3 worm cellular contexts compared by ENCODE assay signal in the genomic region with DNA sequence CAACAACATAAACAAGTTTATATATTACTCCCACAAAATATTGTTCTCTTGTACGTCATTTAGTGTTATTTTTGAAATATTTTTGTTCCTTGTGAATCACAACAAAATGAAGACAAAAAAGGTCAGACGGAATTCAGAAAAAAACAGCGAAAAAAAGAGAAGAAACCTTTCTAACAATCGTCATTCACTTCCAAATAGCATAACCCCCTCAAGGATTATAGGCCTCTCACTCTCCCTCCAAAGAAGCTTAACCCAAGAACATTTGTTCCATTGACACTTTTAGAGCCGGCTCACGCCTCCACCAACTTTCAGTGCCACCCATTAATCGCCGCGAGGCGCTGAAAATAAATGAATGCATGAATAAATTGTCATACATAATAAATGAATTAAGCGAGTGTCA.
TF ChIP-seq lines count a peak whose summit lies in the region.

No protein-coding gene starts in this region.

TF ChIP-seq in whole organism, L2 larva, 48 proteins besides CTCF, POLR2A, EP300 and RAD21:
- TF ChIP-seq nhr-237 (tag; optimal IDR thresholded peaks at IDR 0.05; lab: Kevin White, UChicago) (no peak), unc-55 (GFP tag; optimal IDR thresholded peaks at IDR 0.05; lab: Kevin White, UChicago) (peak; percentile 51), ztf-11 (tag; optimal IDR thresholded peaks at IDR 0.05; lab: Kevin White, UChicago) (no peak)
TF ChIP-seq in whole organism, L2 larva: peak in this region for 1.

TF ChIP-seq in whole organism, L3 larva, 47 proteins besides CTCF, POLR2A, EP300 and RAD21:
- TF ChIP-seq lin-39 (tag; optimal IDR thresholded peaks at IDR 0.05; lab: Kevin White, UChicago) (peak; percentile 24), R02D3.7 (tag; optimal IDR thresholded peaks at IDR 0.05; lab: Kevin White, UChicago) (no peak)

TF ChIP-seq in whole organism, L4 larva, 104 proteins besides CTCF, POLR2A, EP300 and RAD21:
- no peak for TF ChIP-seq unc-62 (GFP tag; optimal IDR thresholded peaks at IDR 0.05 in 1 of 2; lab: Kevin White, UChicago)
- no peak for TF ChIP-seq unc-62 (tag; optimal IDR thresholded peaks at IDR 0.05; lab: Kevin White, UChicago)
- TF ChIP-seq ceh-44 (GFP tag; IDR thresholded peaks at IDR 0.05; lab: Robert Waterston, UW) = no peak
- no peak for TF ChIP-seq zag-1 (tag; optimal IDR thresholded peaks at IDR 0.05; lab: Kevin White, UChicago)
- no peak for TF ChIP-seq Y105C5A.15 (GFP tag; IDR thresholded peaks at IDR 0.05; lab: Robert Waterston, UW)
- TF ChIP-seq aha-1 (tag; lab: Kevin White, UChicago) = peak; percentile 92
- no peak for TF ChIP-seq ZK546.5 (tag; optimal IDR thresholded peaks at IDR 0.05; lab: Kevin White, UChicago)
- no peak for TF ChIP-seq set-16 (GFP tag; IDR thresholded peaks at IDR 0.05; lab: Robert Waterston, UW)
- no peak for TF ChIP-seq nhr-28 (tag; optimal IDR thresholded peaks at IDR 0.05; lab: Kevin White, UChicago)
- no peak for TF ChIP-seq F49E8.2 (tag; optimal IDR thresholded peaks at IDR 0.05; lab: Kevin White, UChicago; ENCODE audit: borderline replicate concordance)
TF ChIP-seq in whole organism, L4 larva: peak in this region for 1.
